Worm (Caenorhabditis elegans): ENCODE data around the gene clp-1.

Gene clp-1

DNA sequence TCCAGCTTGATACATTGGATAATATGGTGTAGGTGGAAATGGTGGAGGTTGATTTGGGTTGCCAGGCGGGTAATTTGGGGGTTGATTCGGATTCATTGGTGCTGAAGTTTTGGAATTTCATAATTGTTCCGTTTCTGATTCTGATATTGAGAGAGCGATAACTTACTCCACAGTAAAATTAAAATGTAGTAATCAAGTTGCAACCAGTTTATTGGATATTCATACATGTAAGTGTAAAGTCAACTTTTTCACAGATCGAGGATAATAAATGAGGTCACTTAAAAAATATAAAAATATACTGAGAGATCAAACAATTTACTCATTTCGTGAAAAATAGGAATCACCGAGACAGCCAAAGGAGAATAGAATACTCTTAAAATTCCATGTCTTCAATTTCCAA lies 48.2 kb downstream of the clp-1 start, which contains the start of gene mdt-30:
Gene mdt-30, minus strand, starts transcription at position 101 of the 400 bp plus-strand sequence.
- TF ChIP-seq B0310.2 (tag; optimal IDR thresholded peaks at IDR 0.05): no peak
- no peak for TF ChIP-seq tra-4 (tag; optimal IDR thresholded peaks at IDR 0.05)
- no peak for TF ChIP-seq sea-1 (GFP tag; conservative IDR thresholded peaks at IDR 0.05)
- no peak for TF ChIP-seq ceh-13 (GFP tag; optimal IDR thresholded peaks at IDR 0.05)
- no peak for TF ChIP-seq pes-1 (GFP tag; IDR thresholded peaks at IDR 0.05)
- TF ChIP-seq ceh-36 (tag; optimal IDR thresholded peaks at IDR 0.05): no peak
- no peak for TF ChIP-seq scrt-1 (GFP tag; IDR thresholded peaks at IDR 0.05)
- no peak for TF ChIP-seq F13C5.2 (tag; optimal IDR thresholded peaks at IDR 0.05)
- TF ChIP-seq tbx-11 (GFP tag; IDR thresholded peaks at IDR 0.05): no peak
- TF ChIP-seq ama-1 (optimal IDR thresholded peaks at IDR 0.05): no peak

DNA sequence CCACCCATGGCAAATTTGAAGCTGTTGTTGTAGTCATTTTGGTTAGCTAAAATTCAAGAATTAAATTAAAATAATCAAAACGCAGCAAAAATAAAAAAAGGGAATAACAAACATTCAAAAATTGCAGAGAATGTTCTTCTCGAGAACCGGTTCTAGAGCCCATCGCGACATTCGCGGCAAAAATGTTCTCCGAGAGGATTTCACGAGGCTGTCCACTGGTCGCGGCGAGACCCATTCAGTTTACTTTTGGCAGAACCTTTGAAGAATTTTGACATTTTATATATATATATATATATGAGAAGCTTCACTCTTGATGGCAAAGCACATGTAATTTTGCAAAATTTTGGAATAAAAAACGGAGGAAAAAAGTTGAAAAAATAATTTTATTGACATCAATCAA lies 49.7 kb downstream of the clp-1 start, which contains the start of gene F44B9.8:
Gene F44B9.8, minus strand, starts transcription at position 163 of the 400 bp plus-strand sequence.
- no peak for TF ChIP-seq F13C5.2 (tag; optimal IDR thresholded peaks at IDR 0.05)
- no peak for TF ChIP-seq tbx-11 (GFP tag; IDR thresholded peaks at IDR 0.05)
- no peak for TF ChIP-seq aly-1 (tag; optimal IDR thresholded peaks at IDR 0.05)
- no peak for TF ChIP-seq flt-1 (GFP tag; IDR thresholded peaks at IDR 0.05)
- no peak for TF ChIP-seq tbx-37 (GFP tag; conservative IDR thresholded peaks at IDR 0.05)
- no peak for TF ChIP-seq hmg-4 (GFP tag; optimal IDR thresholded peaks at IDR 0.05)
- TF ChIP-seq hnd-1 (tag; optimal IDR thresholded peaks at IDR 0.05): no peak
- TF ChIP-seq hmbx-1 (tag; optimal IDR thresholded peaks at IDR 0.05): no peak
- no peak for TF ChIP-seq ets-7 (tag; optimal IDR thresholded peaks at IDR 0.05)

DNA sequence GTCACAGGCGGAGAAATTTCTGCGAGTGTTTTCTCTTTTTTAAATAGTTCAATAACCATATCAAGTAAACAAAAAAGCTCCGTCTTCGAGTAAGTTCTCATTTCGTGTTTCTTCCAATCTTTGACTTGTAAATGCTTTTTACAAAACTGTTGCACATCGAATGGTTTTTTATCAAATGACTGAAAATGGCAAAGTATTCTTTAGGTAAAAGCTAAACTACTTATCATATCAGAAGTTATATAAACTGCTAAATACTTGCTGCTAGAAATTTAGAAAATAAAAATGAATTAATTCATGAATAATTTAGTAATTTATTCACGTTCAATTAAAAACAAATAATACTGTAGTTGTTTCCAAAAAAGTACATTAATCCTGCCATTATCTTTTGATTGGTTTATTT lies 51.2 kb downstream of the clp-1 start, which contains the start of gene F44B9.9:
Gene F44B9.9, minus strand, starts transcription at position 101 of the 400 bp plus-strand sequence.
- TF ChIP-seq ceh-13 (GFP tag; optimal IDR thresholded peaks at IDR 0.05): no peak

DNA sequence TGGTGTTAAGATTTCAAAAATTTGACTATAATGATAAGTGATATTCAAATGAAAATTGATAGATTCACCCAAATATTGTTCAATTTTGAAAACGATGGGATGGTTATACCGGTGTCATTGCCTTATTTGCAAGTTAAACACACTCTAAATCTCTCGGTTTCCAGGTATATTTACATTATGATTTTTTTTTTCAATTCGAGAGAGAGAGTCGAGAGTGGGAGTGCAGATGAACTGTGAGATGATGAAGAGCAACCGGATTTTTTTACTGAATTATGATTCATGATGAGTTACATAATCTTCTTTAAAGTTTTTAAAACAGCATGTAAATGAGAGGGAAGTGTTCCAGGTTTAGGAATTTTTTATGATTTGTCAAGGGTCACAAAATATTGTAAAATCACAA lies 53.8 kb downstream of the clp-1 start, which contains the start of gene F44B9.10:
Gene F44B9.10, minus strand, starts transcription at position 101 of the 400 bp plus-strand sequence.
- TF ChIP-seq hmbx-1 (tag; optimal IDR thresholded peaks at IDR 0.05): no peak
- TF ChIP-seq ets-7 (tag; optimal IDR thresholded peaks at IDR 0.05): no peak
- no peak for TF ChIP-seq F13C5.2 (tag; optimal IDR thresholded peaks at IDR 0.05)
- TF ChIP-seq tbx-11 (GFP tag; IDR thresholded peaks at IDR 0.05): no peak
- no peak for TF ChIP-seq ceh-13 (GFP tag; optimal IDR thresholded peaks at IDR 0.05)
- TF ChIP-seq scrt-1 (GFP tag; IDR thresholded peaks at IDR 0.05): no peak
- no peak for TF ChIP-seq tra-4 (tag; optimal IDR thresholded peaks at IDR 0.05)
- no peak for TF ChIP-seq B0310.2 (tag; optimal IDR thresholded peaks at IDR 0.05)
- TF ChIP-seq ceh-36 (tag; optimal IDR thresholded peaks at IDR 0.05): no peak
- TF ChIP-seq pes-1 (GFP tag; IDR thresholded peaks at IDR 0.05): no peak
- TF ChIP-seq aly-1 (tag; optimal IDR thresholded peaks at IDR 0.05): no peak
